Fruit fly (Drosophila melanogaster): Measurements from ENCODE around the gene CG31954.

Gene CG31954

DNA sequence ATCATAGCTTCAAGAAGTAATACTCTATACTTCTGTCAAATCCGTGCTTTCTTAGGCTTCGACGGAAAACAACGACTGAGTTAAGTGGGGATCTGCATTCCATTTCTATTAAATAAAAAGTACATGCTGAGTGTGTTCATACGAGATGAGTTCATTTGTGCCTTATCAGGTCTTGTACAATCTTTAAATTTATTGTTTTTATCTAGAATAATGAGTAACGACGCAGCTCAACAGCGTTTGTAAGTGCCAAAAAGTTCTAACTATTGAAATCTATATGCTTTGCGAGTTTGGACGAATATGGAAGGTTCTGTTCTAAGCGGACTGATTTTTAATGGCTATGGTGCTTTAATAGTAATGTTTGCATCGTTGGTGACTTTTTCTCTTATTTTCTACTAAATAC is 14.1 kb upstream of the CG31954 start, which contains the start of gene Sr-CIV:
Gene Sr-CIV, minus strand, starts transcription at position 101 of the 400 bp plus-strand sequence.
- TF ChIP-seq CG10631 (GFP tag; optimal IDR thresholded peaks at IDR 0.05) = no peak
- TF ChIP-seq eg (GFP tag; IDR thresholded peaks at IDR 0.05) = no peak
- TF ChIP-seq CG3032 (tag; optimal IDR thresholded peaks at IDR 0.05) = no peak
- TF ChIP-seq svp (GFP tag) = no peak
- TF ChIP-seq CG31627 (GFP tag; optimal IDR thresholded peaks at IDR 0.05) = no peak
- TF ChIP-seq CG11294 (GFP tag; IDR thresholded peaks at IDR 0.05) = no peak
- TF ChIP-seq fkh (GFP tag; optimal IDR thresholded peaks at IDR 0.05) = no peak
- TF ChIP-seq Hr4 (GFP tag; optimal IDR thresholded peaks at IDR 0.05) = no peak
- TF ChIP-seq Blimp-1 (GFP tag; optimal IDR thresholded peaks at IDR 0.05) = no peak
- TF ChIP-seq Sox14 (GFP tag; optimal IDR thresholded peaks at IDR 0.05) = no peak

- no peak for TF ChIP-seq Eip78C (GFP tag)
- TF ChIP-seq Hr38 (GFP tag; optimal IDR thresholded peaks at IDR 0.05) = no peak
- no peak for TF ChIP-seq CG8632 (GFP tag; optimal IDR thresholded peaks at IDR 0.05)
- no peak for TF ChIP-seq fd85E (GFP tag; optimal IDR thresholded peaks at IDR 0.05)
- TF ChIP-seq CG11294 (GFP tag; IDR thresholded peaks at IDR 0.05) = no peak
- no peak for TF ChIP-seq fkh (GFP tag; optimal IDR thresholded peaks at IDR 0.05)
- no peak for TF ChIP-seq svp (GFP tag)
- TF ChIP-seq Met (GFP tag; optimal IDR thresholded peaks at IDR 0.05) = no peak
- TF ChIP-seq spab (GFP tag; optimal IDR thresholded peaks at IDR 0.05) = no peak
- no peak for TF ChIP-seq vri (GFP tag; optimal IDR thresholded peaks at IDR 0.05)
- no peak for TF ChIP-seq CG31627 (GFP tag; optimal IDR thresholded peaks at IDR 0.05)
- no peak for TF ChIP-seq CG32006 (GFP tag; optimal IDR thresholded peaks at IDR 0.05)
- TF ChIP-seq Smox (GFP tag; optimal IDR thresholded peaks at IDR 0.05) = no peak
- no peak for TF ChIP-seq topi (GFP tag; optimal IDR thresholded peaks at IDR 0.05)
- no peak for TF ChIP-seq eg (GFP tag; IDR thresholded peaks at IDR 0.05)
- no peak for TF ChIP-seq acj6 (GFP tag; optimal IDR thresholded peaks at IDR 0.05)
- TF ChIP-seq CG11902 (GFP tag; optimal IDR thresholded peaks at IDR 0.05) = no peak
Observed at dm6 chr2L:3519551-3519950, 9.6 kb upstream of the CG31954 start, which contains the start of the genes CG3213 and CG8851. CG3213 (minus strand) TSS chr2L:3519651. CG8851 (plus strand) TSS chr2L:3519677.

dm6 chr2L:3514569-3515191 is 4.8 kb upstream of the CG31954 start, which contains the start of the genes LeuRS and CG17593:
LeuRS (minus strand) TSS chr2L:3514656.
CG17593 (plus strand) TSS chr2L:3514872.
- no peak for TF ChIP-seq lz (GFP tag; optimal IDR thresholded peaks at IDR 0.05)
- no peak for TF ChIP-seq CG32006 (GFP tag; optimal IDR thresholded peaks at IDR 0.05)
- TF ChIP-seq fkh (GFP tag; optimal IDR thresholded peaks at IDR 0.05) = no peak
- peak; percentile 53 for TF ChIP-seq svp (GFP tag)
- TF ChIP-seq spab (GFP tag; optimal IDR thresholded peaks at IDR 0.05) = no peak

- TF ChIP-seq Hr4 (GFP tag; optimal IDR thresholded peaks at IDR 0.05) = no peak
- peak; percentile 53 for TF ChIP-seq Eip78C (GFP tag)
- no peak for TF ChIP-seq Ets21C (GFP tag; optimal IDR thresholded peaks at IDR 0.05)
- TF ChIP-seq eg (GFP tag; IDR thresholded peaks at IDR 0.05) = peak; percentile 36; the same call in 2 of the 3 replicates
- TF ChIP-seq CG10631 (GFP tag; optimal IDR thresholded peaks at IDR 0.05) = peak; percentile 30
- TF ChIP-seq CG8119 (GFP tag; IDR thresholded peaks at IDR 0.05) = peak; percentile 40; the same call in 1 of the 3 replicates
- 0 out of 2 replicates have a peak, but pooled peaks have one; percentile 23 for TF ChIP-seq CG15336 (GFP tag; IDR thresholded peaks at IDR 0.05)
- TF ChIP-seq Gug (GFP tag; IDR thresholded peaks at IDR 0.05) = peak; percentile 46; the same call in 1 of the 2 replicates
- TF ChIP-seq svp (GFP tag) = peak; percentile 77
Observed at dm6 chr2L:3507209-3508164, 2.4 kb downstream of the CG31954 start, which contains the start of gene tim. tim (minus strand) TSS chr2L:3508119.

DNA sequence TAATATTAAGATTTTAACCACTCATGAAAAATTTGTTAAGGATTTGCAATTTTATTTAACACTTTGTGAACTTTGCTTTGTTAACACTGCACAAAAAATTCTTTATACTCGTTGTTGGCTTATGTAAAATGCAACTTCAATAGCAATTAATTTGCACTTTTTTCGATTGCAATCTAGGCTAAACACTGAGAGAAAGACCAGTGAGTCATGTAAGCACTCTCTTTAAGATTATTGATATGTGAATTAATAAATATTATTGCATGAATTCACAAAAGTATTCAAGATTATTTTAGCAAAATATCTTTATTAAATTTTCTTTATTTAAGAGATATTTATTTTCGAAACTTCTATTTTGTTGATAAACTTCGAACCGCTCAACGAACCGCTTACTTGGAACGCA is 3.1 kb downstream of the CG31954 start:
- TF ChIP-seq CG9139 (GFP tag; optimal IDR thresholded peaks at IDR 0.05) (no peak), Eip78C (GFP tag) (peak; percentile 28), Gug (GFP tag; IDR thresholded peaks at IDR 0.05) (no peak; the same call in 1 of the 2 replicates), Smox (GFP tag; optimal IDR thresholded peaks at IDR 0.05) (no peak), fd85E (GFP tag; optimal IDR thresholded peaks at IDR 0.05) (no peak), lz (GFP tag; optimal IDR thresholded peaks at IDR 0.05) (no peak), CG10669 (GFP tag; optimal IDR thresholded peaks at IDR 0.05) (no peak), CG6808 (GFP tag; optimal IDR thresholded peaks at IDR 0.05) (no peak), CG34406 (GFP tag; optimal IDR thresholded peaks at IDR 0.05) (no peak), esn (GFP tag; optimal IDR thresholded peaks at IDR 0.05) (no peak), OdsH (GFP tag; optimal IDR thresholded peaks at IDR 0.05) (peak; percentile 16), svp (GFP tag) (no peak), Eip93F (GFP tag; optimal IDR thresholded peaks at IDR 0.05) (no peak), Hr39 (GFP tag; optimal IDR thresholded peaks at IDR 0.05) (no peak), Blimp-1 (GFP tag; optimal IDR thresholded peaks at IDR 0.05) (no peak), CG6276 (GFP tag; optimal IDR thresholded peaks at IDR 0.05) (no peak), cyc (GFP tag; optimal IDR thresholded peaks at IDR 0.05) (no peak), CG11762 (GFP tag; optimal IDR thresholded peaks at IDR 0.05; ENCODE audit: insufficient read depth) (no peak), CG3032 (tag; optimal IDR thresholded peaks at IDR 0.05) (no peak), Lpt (GFP tag; optimal IDR thresholded peaks at IDR 0.05) (no peak)

All from whole organism, prepupa.